Fruit fly (Drosophila melanogaster) whole organism, embryonic: Measurements from ENCODE around the gene CG15696.

ENCODE experiments used
- Adf1 ChIP-seq: fragments of 200-800 bp; sonication (Bioruptor generic); IDR thresholded peaks from 2 replicates; pipeline ENCODE4 v1.3.6; 2022; ENCODE audit warnings: missing biosample characterization, missing genetic modification characterization
- Bgb ChIP-seq: fragments of 200-800 bp; sonication (Bioruptor generic); IDR thresholded peaks from 2 replicates; pipeline ENCODE4 v1.3.6; 2022; ENCODE audit warnings: missing biosample characterization, missing genetic modification characterization; ENCODE audit not compliant: partially characterized antibody
- C15 ChIP-seq: fragments of 200-800 bp; sonication (Bioruptor generic); IDR thresholded peaks from 3 replicates; pipeline ENCODE4 v1.3.6; 2022; ENCODE audit warnings: missing biosample characterization, missing genetic modification characterization
- CG1024 ChIP-seq: fragments of 200-800 bp; sonication (Bioruptor generic); IDR thresholded peaks from 2 replicates; pipeline ENCODE4 v1.3.6; 2022; ENCODE audit warnings: missing biosample characterization, missing genetic modification characterization
- CG10431 ChIP-seq: fragments of 200-800 bp; sonication (Bioruptor generic); optimal IDR thresholded peaks from 3 replicates; lab custom pipeline; 2018; ENCODE audit warnings: missing biosample characterization, mild to moderate bottlenecking, missing genetic modification characterization
- CG11560 ChIP-seq: fragments of 200-800 bp; sonication (Bioruptor generic); IDR thresholded peaks from 3 replicates; pipeline ENCODE4 v1.3.6; 2022; ENCODE audit warnings: missing biosample characterization, missing genetic modification characterization
- CG12071 ChIP-seq: fragments of 200-800 bp; sonication (Bioruptor generic); optimal IDR thresholded peaks from 3 replicates; lab custom pipeline; 2018; ENCODE audit warnings: missing biosample characterization, mild to moderate bottlenecking, missing genetic modification characterization
- CG15601 ChIP-seq: fragments of 200-800 bp; sonication (Bioruptor generic); optimal IDR thresholded peaks from 3 replicates; lab custom pipeline; 2019; ENCODE audit warnings: missing biosample characterization, mild to moderate bottlenecking, missing genetic modification characterization, moderate library complexity
- CG17612 ChIP-seq: fragments of 200-800 bp; sonication (Bioruptor generic); IDR thresholded peaks from 2 replicates; pipeline ENCODE4 v1.3.6; 2022; ENCODE audit warnings: missing biosample characterization, missing genetic modification characterization
- CG1832 ChIP-seq: fragments of 200-800 bp; sonication (Bioruptor generic); optimal IDR thresholded peaks from 2 replicates; lab custom pipeline; 2017; ENCODE audit warnings: missing biosample characterization, mild to moderate bottlenecking, missing genetic modification characterization, inconsistent platforms
- CG2120 ChIP-seq: fragments of 200-800 bp; sonication (Bioruptor generic); optimal IDR thresholded peaks from 3 replicates; lab custom pipeline; 2016; ENCODE audit warnings: missing biosample characterization, missing genetic modification characterization
- CG2712 ChIP-seq: fragments of 200-800 bp; optimal IDR thresholded peaks from 3 replicates; lab custom pipeline; 2019; ENCODE audit warnings: missing biosample characterization, mild to moderate bottlenecking, missing genetic modification characterization, moderate library complexity
- CG30020 ChIP-seq: fragments of 200-800 bp; optimal IDR thresholded peaks from 2 replicates; lab custom pipeline; 2019; ENCODE audit warnings: missing biosample characterization, mild to moderate bottlenecking, missing genetic modification characterization, moderate library complexity
- CG3065 ChIP-seq: fragments of 200-800 bp; sonication (Bioruptor generic); optimal IDR thresholded peaks from 2 replicates; lab custom pipeline; 2016; ENCODE audit warnings: missing biosample characterization, missing genetic modification characterization
- CG31388 ChIP-seq: fragments of 200-800 bp; sonication (Bioruptor generic); optimal IDR thresholded peaks from 2 replicates; lab custom pipeline; 2016; ENCODE audit warnings: missing biosample characterization, missing genetic modification characterization
- CG31441 ChIP-seq: fragments of 200-800 bp; sonication (Bioruptor generic); IDR thresholded peaks from 2 replicates; pipeline ENCODE4 v1.3.6; 2022; ENCODE audit warnings: missing biosample characterization, missing genetic modification characterization
- CG32532 ChIP-seq: fragments of 200-800 bp; sonication (Bioruptor generic); IDR thresholded peaks from 2 replicates; pipeline ENCODE4 v1.3.6; 2022; ENCODE audit warnings: missing biosample characterization, missing genetic modification characterization
- CG34376 ChIP-seq: fragments of 200-800 bp; sonication (Bioruptor generic); optimal IDR thresholded peaks from 2 replicates; lab custom pipeline; 2018; ENCODE audit warnings: missing biosample characterization, mild to moderate bottlenecking, missing genetic modification characterization
- CG6272 ChIP-seq: fragments of 200-800 bp; sonication (Bioruptor generic); IDR thresholded peaks from 2 replicates; pipeline ENCODE4 v1.3.6; 2022; ENCODE audit warnings: missing biosample characterization, missing genetic modification characterization
- CG7271 ChIP-seq: fragments of 200-800 bp; sonication (Bioruptor generic); optimal IDR thresholded peaks from 2 replicates; lab custom pipeline; 2018; ENCODE audit warnings: missing biosample characterization, mild to moderate bottlenecking, missing genetic modification characterization, moderate library complexity
- CG7556 ChIP-seq: fragments of 200-800 bp; sonication (Bioruptor generic); optimal IDR thresholded peaks from 2 replicates; lab custom pipeline; 2017; ENCODE audit warnings: missing biosample characterization, mild to moderate bottlenecking, missing genetic modification characterization
- Deaf1 ChIP-seq: fragments of 200-800 bp; optimal IDR thresholded peaks from 3 replicates; lab custom pipeline; 2019; ENCODE audit warnings: missing biosample characterization, mild to moderate bottlenecking, missing genetic modification characterization, moderate library complexity
- Dek ChIP-seq: fragments of 200-800 bp; sonication (Bioruptor generic); optimal IDR thresholded peaks from 3 replicates; lab custom pipeline; 2019; ENCODE audit warnings: missing biosample characterization, mild to moderate bottlenecking, missing genetic modification characterization, moderate library complexity
- Dip3 ChIP-seq: fragments of 200-800 bp; sonication (Bioruptor generic); optimal IDR thresholded peaks from 3 replicates; lab custom pipeline; 2016; ENCODE audit warnings: missing biosample characterization, missing genetic modification characterization
- Drgx ChIP-seq: fragments of 200-800 bp; sonication (Bioruptor generic); IDR thresholded peaks from 2 replicates; pipeline ENCODE4 v1.3.6; 2022; ENCODE audit warnings: missing biosample characterization, missing genetic modification characterization
- Jarid2 ChIP-seq: fragments of 200-800 bp; sonication (Bioruptor generic); optimal IDR thresholded peaks from 3 replicates; lab custom pipeline; 2017; ENCODE audit warnings: mild to moderate bottlenecking, missing biosample characterization, missing genetic modification reagents, missing genetic modification characterization
- Lhr ChIP-seq: fragments of 200-800 bp; sonication (Bioruptor generic); optimal IDR thresholded peaks from 3 replicates; lab custom pipeline; 2017; ENCODE audit warnings: mild to moderate bottlenecking, missing biosample characterization, missing genetic modification reagents, missing genetic modification characterization
- Lpt ChIP-seq: fragments of >200 bp; optimal IDR thresholded peaks from 2 replicates; lab custom pipeline; 2018; ENCODE audit warnings: missing biosample characterization, missing genetic modification characterization
- MTF-1 ChIP-seq: fragments of 200-800 bp; sonication (Bioruptor generic); optimal IDR thresholded peaks from 2 replicates; lab custom pipeline; 2018; ENCODE audit warnings: missing biosample characterization, mild to moderate bottlenecking, missing genetic modification characterization, borderline replicate concordance
- Med ChIP-seq: fragments of 200-800 bp; sonication (Bioruptor generic); peaks from one replicate; lab custom pipeline; 2016; ENCODE audit warnings: missing biosample characterization, missing genetic modification characterization, mild to moderate bottlenecking, inconsistent platforms, moderate library complexity
- Neu2 ChIP-seq: fragments of 200-800 bp; sonication (Bioruptor generic); optimal IDR thresholded peaks from 3 replicates; lab custom pipeline; 2016; ENCODE audit warnings: missing biosample characterization, missing genetic modification characterization, borderline replicate concordance
- Nf-YC ChIP-seq: fragments of 200-800 bp; optimal IDR thresholded peaks from 3 replicates; lab custom pipeline; 2019; ENCODE audit warnings: missing biosample characterization, mild to moderate bottlenecking, missing genetic modification characterization, moderate library complexity
- PHDP ChIP-seq: fragments of 200-800 bp; sonication (Bioruptor generic); optimal IDR thresholded peaks from 3 replicates; lab custom pipeline; 2018; ENCODE audit warnings: missing biosample characterization, mild to moderate bottlenecking, missing genetic modification characterization, moderate library complexity
- Sin3A ChIP-seq: fragments of >200 bp; optimal IDR thresholded peaks from 2 replicates; lab custom pipeline; 2018
- Sry-β ChIP-seq: fragments of 200-800 bp; sonication (Bioruptor generic); optimal IDR thresholded peaks from 2 replicates; lab custom pipeline; 2018; ENCODE audit warnings: missing biosample characterization, mild to moderate bottlenecking, missing genetic modification characterization, moderate library complexity
- TFAM ChIP-seq: fragments of 200-800 bp; sonication (Bioruptor generic); optimal IDR thresholded peaks from 2 replicates; lab custom pipeline; 2017; ENCODE audit warnings: missing biosample characterization, missing genetic modification characterization, inconsistent platforms
- amos ChIP-seq: fragments of 200-800 bp; sonication (Bioruptor generic); IDR thresholded peaks from 2 replicates; pipeline ENCODE4 v1.3.6; 2022; ENCODE audit warnings: missing biosample characterization, missing genetic modification characterization; ENCODE audit not compliant: partially characterized antibody
- cg ChIP-seq: fragments of 200-800 bp; sonication (Bioruptor generic); optimal IDR thresholded peaks from 3 replicates; lab custom pipeline; 2019; ENCODE audit warnings: missing biosample characterization, mild to moderate bottlenecking, missing genetic modification characterization, moderate library complexity
- chinmo ChIP-seq: fragments of 200-800 bp; sonication (Bioruptor generic); IDR thresholded peaks from 4 replicates; pipeline ENCODE4 v1.3.6; 2022; ENCODE audit warnings: missing biosample characterization, missing genetic modification characterization; ENCODE audit not compliant: partially characterized antibody
- da ChIP-seq: fragments of 200-800 bp; sonication (Bioruptor generic); optimal IDR thresholded peaks from 2 replicates; lab custom pipeline; 2016; ENCODE audit warnings: missing biosample characterization, missing genetic modification characterization
- dmrt11E ChIP-seq: fragments of 200-800 bp; sonication (Bioruptor generic); optimal IDR thresholded peaks from 3 replicates; lab custom pipeline; 2018; ENCODE audit warnings: missing biosample characterization, mild to moderate bottlenecking, missing genetic modification characterization, moderate library complexity
- ems ChIP-seq: fragments of 200-800 bp; sonication (Bioruptor generic); optimal IDR thresholded peaks from 3 replicates; lab custom pipeline; 2016; ENCODE audit warnings: missing biosample characterization, missing genetic modification characterization
- fd96Cb ChIP-seq: fragments of 200-800 bp; sonication (Bioruptor generic); optimal IDR thresholded peaks from 2 replicates; lab custom pipeline; 2018; ENCODE audit warnings: missing biosample characterization, mild to moderate bottlenecking, missing genetic modification characterization, moderate library complexity
- fru ChIP-seq: fragments of >200 bp; optimal IDR thresholded peaks from 2 replicates; lab custom pipeline; 2017
- jumu ChIP-seq: fragments of 200-800 bp; sonication (Bioruptor generic); optimal IDR thresholded peaks from 3 replicates; lab custom pipeline; 2016; ENCODE audit warnings: missing biosample characterization, missing genetic modification characterization
- kni ChIP-seq: fragments of 200-800 bp; sonication (Bioruptor generic); optimal IDR thresholded peaks from 3 replicates; lab custom pipeline; 2017; ENCODE audit warnings: mild to moderate bottlenecking, missing biosample characterization, missing genetic modification reagents, missing genetic modification characterization
- sima ChIP-seq: fragments of 200-800 bp; sonication (Bioruptor generic); optimal IDR thresholded peaks from 2 replicates; lab custom pipeline; 2016; ENCODE audit warnings: missing biosample characterization, missing genetic modification characterization
- so ChIP-seq: fragments of 200-800 bp; sonication (Bioruptor generic); IDR thresholded peaks from 3 replicates; pipeline ENCODE4 v1.3.6; 2022; ENCODE audit warnings: missing biosample characterization, missing genetic modification characterization
- toy ChIP-seq: fragments of 200-800 bp; sonication (Bioruptor generic); IDR thresholded peaks from 2 replicates; pipeline ENCODE4 v1.3.6; 2022; ENCODE audit warnings: missing biosample characterization, missing genetic modification characterization

Gene CG15696

dm6 chr3R:20838787-20839186, 8.1 kb upstream of the CG15696 start:
- TF ChIP-seq chinmo (GFP tag; lab: Robert Waterston, UW) (peak; percentile 60; the same call in 1 of the 4 replicates), CG12071 (GFP tag; lab: Kevin White, UChicago) (no peak), Nf-YC (tag; lab: Kevin White, UChicago) (peak; percentile 77), Adf1 (GFP tag; lab: Robert Waterston, UW) (peak; percentile 71), Med (GFP tag; lab: Kevin White, UChicago) (peak; percentile 27), CG2712 (no peak)

DNA sequence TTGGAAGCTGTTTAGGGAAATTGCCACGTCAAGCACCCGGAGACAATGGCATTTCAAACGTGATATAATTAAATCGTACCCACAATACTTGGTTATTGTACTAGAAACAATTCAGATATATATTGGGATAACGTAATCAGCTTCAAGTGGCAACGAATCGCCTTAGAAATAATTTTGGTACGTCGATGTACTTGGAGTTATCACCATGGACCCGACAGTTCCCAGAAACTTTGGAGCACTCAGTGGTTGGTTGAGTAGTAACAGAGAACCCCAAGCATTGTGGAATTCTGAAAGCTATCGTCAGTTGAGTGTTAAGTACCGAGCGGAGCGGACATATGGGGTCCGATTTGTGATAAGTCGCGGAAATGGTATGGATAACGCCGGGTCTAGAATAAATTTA, 5.0 kb upstream of the CG15696 start, which contains the start of gene CG15695:
CG15695 (plus strand) TSS at position 301 of the 400 bp plus-strand sequence.
- TF ChIP-seq CG3065 (GFP tag; lab: Kevin White, UChicago): no peak
- TF ChIP-seq CG1832 (GFP tag; lab: Kevin White, UChicago): no peak

dm6 chr3R:20845493-20845892, 1.4 kb upstream of the CG15696 start:
- TF ChIP-seq Lhr (GFP tag; lab: Kevin White, UChicago) (no peak), Neu2 (GFP tag; lab: Kevin White, UChicago) (no peak), Lpt (GFP tag; lab: Kevin White, UChicago) (no peak), Sry-β (GFP tag; lab: Kevin White, UChicago) (no peak), sima (no peak), toy (GFP tag; lab: Robert Waterston, UW) (no peak), CG11560 (no peak), CG15601 (tag; lab: Kevin White, UChicago) (no peak), CG32532 (GFP tag; lab: Robert Waterston, UW) (no peak), Jarid2 (GFP tag; lab: Kevin White, UChicago) (no peak), CG1832 (GFP tag; lab: Kevin White, UChicago) (no peak), CG7556 (GFP tag; lab: Kevin White, UChicago) (no peak), so (GFP tag; lab: Robert Waterston, UW) (no peak), CG30020 (no peak), cg (no peak), da (no peak), TFAM (GFP tag; lab: Kevin White, UChicago) (no peak), Dek (tag; lab: Kevin White, UChicago) (no peak), jumu (no peak), Bgb (GFP tag; lab: Robert Waterston, UW) (no peak), Dip3 (GFP tag; lab: Kevin White, UChicago) (no peak), CG10431 (GFP tag; lab: Kevin White, UChicago) (no peak), Drgx (GFP tag; lab: Robert Waterston, UW) (no peak), ems (GFP tag; lab: Kevin White, UChicago) (no peak), CG2120 (no peak), C15 (GFP tag; lab: Robert Waterston, UW) (no peak), CG7271 (tag; lab: Kevin White, UChicago) (no peak), dmrt11E (tag; lab: Kevin White, UChicago) (no peak), fru (lab: Kevin White, UChicago) (no peak), CG34376 (peak; percentile 58), CG31441 (GFP tag; lab: Robert Waterston, UW) (no peak), fd96Cb (tag; lab: Kevin White, UChicago) (no peak), CG31388 (GFP tag; lab: Kevin White, UChicago) (no peak), CG6272 (GFP tag; lab: Robert Waterston, UW) (no peak), Sin3A (no peak), MTF-1 (GFP tag; lab: Kevin White, UChicago) (no peak), kni (GFP tag; lab: Kevin White, UChicago) (no peak), CG1024 (GFP tag; lab: Robert Waterston, UW) (no peak), amos (no peak), Deaf1 (tag; lab: Kevin White, UChicago) (no peak), PHDP (tag; lab: Kevin White, UChicago) (no peak), CG17612 (GFP tag; lab: Robert Waterston, UW) (no peak)
